Worm (Caenorhabditis elegans) whole organism, early embryonic: Measurements from ENCODE around the gene ceh-82.

Source experiments
- ama-1 ChIP-seq: fragments of 150-350 bp; optimal IDR thresholded peaks from 2 replicates; lab custom pipeline; 2014
- ceh-13 ChIP-seq: fragments of 200-800 bp; sonication (Bioruptor generic); optimal IDR thresholded peaks from 2 replicates; lab custom pipeline; 2018; ENCODE audit warnings: mild to moderate bottlenecking, missing genetic modification characterization, missing compliant biosample characterization
- hnd-1 ChIP-seq: sonication (generic microtip); optimal IDR thresholded peaks from 2 replicates; lab custom pipeline; 2016; ENCODE audit warnings: missing genetic modification characterization, missing compliant biosample characterization
- scrt-1 ChIP-seq: fragments of 200-800 bp; sonication (Bioruptor generic); IDR thresholded peaks from 2 replicates; pipeline ENCODE4 v1.3.6; 2022; ENCODE audit warnings: missing genetic modification characterization, missing compliant biosample characterization

- TF ChIP-seq ama-1 (lab: Kevin White, UChicago), result no peak
- no peak for TF ChIP-seq scrt-1 (GFP tag; lab: Robert Waterston, UW)
- TF ChIP-seq hnd-1 (tag; lab: Kevin White, UChicago), result no peak
- TF ChIP-seq ceh-13 (GFP tag; lab: Kevin White, UChicago), result no peak
Measured at ce11 chrII:1706385-1706784, 25.6 kb upstream of the ceh-82 start, which contains the start of gene sdz-18.
